Worm (Caenorhabditis elegans): ENCODE measurements around the gene grwd-1.

The grwd-1 gene

DNA sequence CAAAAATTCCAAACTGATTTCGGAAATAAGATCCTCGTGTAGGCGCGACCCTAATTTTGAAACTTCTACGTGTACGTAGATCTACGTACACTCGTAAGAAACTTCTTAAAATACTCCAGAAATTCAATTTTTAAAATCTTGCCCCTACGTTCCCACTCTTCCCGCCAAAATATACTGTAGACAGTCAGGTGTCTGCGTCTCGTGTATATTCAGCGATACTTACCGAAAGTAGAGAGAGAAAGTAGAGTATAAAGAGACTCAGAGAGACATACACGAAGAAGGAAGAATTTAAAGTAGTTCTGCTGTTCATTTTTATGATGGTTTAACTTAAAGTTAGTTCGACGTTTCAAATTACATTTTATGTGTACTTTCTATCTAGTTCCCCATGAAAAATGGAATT lies 40.0 kb downstream of the grwd-1 start:
- no peak for TF ChIP-seq unc-62 (GFP tag; optimal IDR thresholded peaks at IDR 0.05)

ce11 chrIII:5195690-5196089 lies 42.4 kb downstream of the grwd-1 start, which contains the start of gene moc-6:
Gene moc-6 (plus strand): TSS chrIII:5195990.
- TF ChIP-seq unc-62 (GFP tag; optimal IDR thresholded peaks at IDR 0.05), result no peak

ce11 chrIII:5196298-5197045 lies 43.2 kb downstream of the grwd-1 start:
- no peak for TF ChIP-seq unc-62 (GFP tag; optimal IDR thresholded peaks at IDR 0.05)

ce11 chrIII:5199577-5199976 lies 46.3 kb downstream of the grwd-1 start, which contains the start of gene emb-8:
Gene emb-8 (minus strand): TSS chrIII:5199677.
- no peak for TF ChIP-seq unc-62 (GFP tag; optimal IDR thresholded peaks at IDR 0.05)

DNA sequence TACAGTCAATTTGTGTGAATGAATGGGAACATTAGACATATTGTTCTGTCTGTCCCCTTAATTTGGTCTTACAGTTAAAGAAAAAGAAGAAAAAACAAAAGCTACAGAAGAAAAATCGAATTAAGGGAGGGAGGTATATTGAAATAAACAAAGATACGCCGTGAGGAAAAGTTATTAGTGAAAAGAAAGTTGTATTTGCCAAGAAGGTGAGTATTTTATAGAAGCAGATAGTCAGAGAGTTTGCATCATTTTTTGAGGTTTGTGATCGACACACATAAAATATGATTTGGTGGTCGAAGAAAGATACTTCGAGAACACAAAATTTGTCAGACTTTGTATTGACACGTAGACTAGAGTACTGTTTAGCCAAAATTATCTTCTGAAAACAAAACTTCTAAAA lies 47.1 kb downstream of the grwd-1 start:
- TF ChIP-seq unc-62 (GFP tag; optimal IDR thresholded peaks at IDR 0.05), result no peak

ce11 chrIII:5201267-5201666 lies 48.0 kb downstream of the grwd-1 start:
- TF ChIP-seq unc-62 (GFP tag; optimal IDR thresholded peaks at IDR 0.05), result no peak

DNA sequence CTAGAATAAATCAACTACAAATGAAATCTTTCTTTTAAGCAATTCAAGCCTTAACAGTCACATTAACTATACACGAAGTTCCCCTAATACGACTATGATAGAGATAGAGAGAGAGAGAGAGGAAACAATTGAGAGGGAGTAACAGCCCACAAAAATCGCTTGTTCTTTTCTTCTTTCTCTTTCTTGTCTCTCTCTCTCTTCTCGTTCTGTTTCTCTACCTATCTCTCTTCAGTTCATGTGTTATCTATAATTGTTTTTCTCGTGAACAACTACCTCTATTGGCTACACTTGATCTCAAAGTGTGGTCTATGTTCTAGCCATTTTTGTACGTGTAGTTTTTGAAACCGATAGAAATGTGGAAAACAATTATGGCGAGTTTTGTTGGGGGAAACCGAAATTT lies 49.4 kb downstream of the grwd-1 start:
- TF ChIP-seq unc-62 (GFP tag; optimal IDR thresholded peaks at IDR 0.05), result no peak

DNA sequence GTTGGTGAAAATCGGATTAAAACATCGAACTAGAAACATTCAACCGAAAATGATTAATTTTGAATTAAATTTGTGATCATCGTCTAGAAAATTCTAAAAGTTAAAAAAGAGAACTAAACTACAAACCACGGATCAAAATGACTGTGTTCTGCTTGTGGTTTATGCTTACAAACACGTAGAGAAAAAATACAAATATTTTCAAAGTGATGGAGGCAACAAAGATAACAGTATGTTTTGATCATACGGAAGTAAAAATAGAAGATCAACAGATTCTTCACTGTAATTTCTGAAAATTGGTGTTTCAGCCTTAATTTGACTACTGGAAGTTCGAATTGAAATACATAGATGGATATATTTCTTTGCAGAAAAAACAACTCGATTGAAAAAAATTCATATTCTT lies 50.0 kb downstream of the grwd-1 start:
- no peak for TF ChIP-seq unc-62 (GFP tag; optimal IDR thresholded peaks at IDR 0.05)
